Fruit fly (Drosophila melanogaster): Measurements from ENCODE around the gene ND-75.

The ND-75 gene

dm6 chrX:8271363-8272061 lies 20.0 kb upstream of the ND-75 start, which contains the start of gene Corp:
TSS of gene Corp (minus strand) at chrX:8271409.
- peak; percentile 41 for TF ChIP-seq rgr (GFP tag; optimal IDR thresholded peaks at IDR 0.05)
- no peak for TF ChIP-seq Myc (optimal IDR thresholded peaks at IDR 0.05)
- no peak for TF ChIP-seq pan (optimal IDR thresholded peaks at IDR 0.05)
- no peak for TF ChIP-seq Dfd (GFP tag; optimal IDR thresholded peaks at IDR 0.05)
- no peak for TF ChIP-seq br (GFP tag; optimal IDR thresholded peaks at IDR 0.05)
- TF ChIP-seq N (GFP tag; optimal IDR thresholded peaks at IDR 0.05), result no peak
- no peak for TF ChIP-seq OdsH (GFP tag; optimal IDR thresholded peaks at IDR 0.05)
- no peak for TF ChIP-seq Abd-B (GFP tag; optimal IDR thresholded peaks at IDR 0.05)
- no peak for TF ChIP-seq Jra (GFP tag; optimal IDR thresholded peaks at IDR 0.05)
- TF ChIP-seq Vsx2 (GFP tag; optimal IDR thresholded peaks at IDR 0.05; ENCODE audit: partially characterized antibody), result no peak
- TF ChIP-seq CG32264 (GFP tag; optimal IDR thresholded peaks at IDR 0.05), result no peak
- TF ChIP-seq CrebA (GFP tag; optimal IDR thresholded peaks at IDR 0.05; ENCODE audit: borderline replicate concordance), result no peak
- no peak for TF ChIP-seq dsf (GFP tag; optimal IDR thresholded peaks at IDR 0.05; ENCODE audit: borderline replicate concordance)
- no peak for TF ChIP-seq Rel (GFP tag; optimal IDR thresholded peaks at IDR 0.05)
- TF ChIP-seq Rel (tag; optimal IDR thresholded peaks at IDR 0.05), result no peak
- no peak for TF ChIP-seq woc (GFP tag; optimal IDR thresholded peaks at IDR 0.05)
- no peak for TF ChIP-seq Hr78 (GFP tag; optimal IDR thresholded peaks at IDR 0.05)
- TF ChIP-seq psq (GFP tag; optimal IDR thresholded peaks at IDR 0.05), result peak; percentile 19
- TF ChIP-seq jim (GFP tag; optimal IDR thresholded peaks at IDR 0.05), result no peak
- no peak for TF ChIP-seq tai (GFP tag; optimal IDR thresholded peaks at IDR 0.05)
- no peak for TF ChIP-seq Hnf4 (GFP tag; optimal IDR thresholded peaks at IDR 0.05)
- TF ChIP-seq Hr83 (GFP tag; optimal IDR thresholded peaks at IDR 0.05; ENCODE audit: poor library complexity, severe bottlenecking), result no peak
- TF ChIP-seq sv (GFP tag; optimal IDR thresholded peaks at IDR 0.05), result no peak
- no peak for TF ChIP-seq ey (GFP tag; optimal IDR thresholded peaks at IDR 0.05)
- TF ChIP-seq dl (GFP tag; optimal IDR thresholded peaks at IDR 0.05; ENCODE audit: insufficient read depth in 1 of 2, partially characterized antibody in 2 of 2), result no peak
- no peak for TF ChIP-seq Mio (GFP tag; optimal IDR thresholded peaks at IDR 0.05)
- TF ChIP-seq lola (GFP tag; optimal IDR thresholded peaks at IDR 0.05), result no peak
- peak in 1 of 2 experiments; percentile 8 for TF ChIP-seq foxo (GFP tag; optimal IDR thresholded peaks at IDR 0.05)
- no peak for TF ChIP-seq sage (GFP tag; optimal IDR thresholded peaks at IDR 0.05)
- peak; percentile 2 for TF ChIP-seq Dif (GFP tag; optimal IDR thresholded peaks at IDR 0.05; ENCODE audit: partially characterized antibody)
- TF ChIP-seq usp (GFP tag; optimal IDR thresholded peaks at IDR 0.05), result no peak
- peak; percentile 51 for TF ChIP-seq HLH106 (tag; optimal IDR thresholded peaks at IDR 0.05)
- TF ChIP-seq brk (GFP tag; optimal IDR thresholded peaks at IDR 0.05), result no peak
- TF ChIP-seq Sp1 (GFP tag; optimal IDR thresholded peaks at IDR 0.05), result peak; percentile 16
- peak; percentile 32 for TF ChIP-seq h (GFP tag; optimal IDR thresholded peaks at IDR 0.05)
- TF ChIP-seq CG9705 (GFP tag; optimal IDR thresholded peaks at IDR 0.05), result no peak
- TF ChIP-seq dmrt93B (GFP tag; optimal IDR thresholded peaks at IDR 0.05), result no peak

DNA sequence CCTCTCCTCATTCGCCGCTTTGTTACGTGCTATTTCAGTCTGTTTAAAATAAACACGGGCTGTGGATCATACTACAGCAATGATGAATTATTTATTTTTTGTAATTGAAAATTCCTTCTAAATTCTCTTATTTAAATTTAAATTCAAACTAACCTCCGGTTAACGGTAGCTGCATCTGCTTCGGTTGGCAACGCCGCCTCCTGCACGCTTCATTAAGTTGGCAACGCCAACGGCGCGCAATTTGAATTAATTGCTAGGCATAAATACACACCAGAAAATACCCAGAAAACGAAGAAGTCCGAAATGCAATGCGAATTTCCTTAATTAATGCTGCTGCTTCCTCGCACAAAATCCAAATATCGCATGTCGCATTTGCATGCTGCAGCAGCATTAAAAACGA lies 13.8 kb upstream of the ND-75 start:
- TF ChIP-seq Hr83 (GFP tag; optimal IDR thresholded peaks at IDR 0.05; ENCODE audit: poor library complexity, severe bottlenecking) (no peak), Myc (optimal IDR thresholded peaks at IDR 0.05) (peak; percentile 10)

DNA sequence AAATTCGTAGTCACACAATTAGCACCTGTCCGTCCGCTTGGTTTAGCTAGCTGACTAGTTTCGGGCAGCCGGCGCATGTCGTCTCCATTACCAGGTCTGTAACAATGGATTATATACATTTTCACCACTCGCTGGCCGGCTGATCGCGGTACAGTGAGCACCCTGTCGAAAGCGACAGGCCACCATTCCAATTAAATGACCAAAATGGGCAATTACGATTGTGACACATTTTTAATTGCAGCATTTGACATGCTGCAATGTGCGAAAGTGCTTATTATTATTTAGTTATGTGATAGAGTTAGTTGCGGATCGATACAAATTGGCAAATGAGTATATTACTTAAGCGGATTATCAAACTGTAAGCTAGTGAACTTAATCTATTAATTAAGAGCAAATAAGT lies 11.7 kb upstream of the ND-75 start:
- TF ChIP-seq br (GFP tag; optimal IDR thresholded peaks at IDR 0.05) (no peak), foxo (GFP tag; optimal IDR thresholded peaks at IDR 0.05) (peak in 1 of 2 experiments; percentile 10)

DNA sequence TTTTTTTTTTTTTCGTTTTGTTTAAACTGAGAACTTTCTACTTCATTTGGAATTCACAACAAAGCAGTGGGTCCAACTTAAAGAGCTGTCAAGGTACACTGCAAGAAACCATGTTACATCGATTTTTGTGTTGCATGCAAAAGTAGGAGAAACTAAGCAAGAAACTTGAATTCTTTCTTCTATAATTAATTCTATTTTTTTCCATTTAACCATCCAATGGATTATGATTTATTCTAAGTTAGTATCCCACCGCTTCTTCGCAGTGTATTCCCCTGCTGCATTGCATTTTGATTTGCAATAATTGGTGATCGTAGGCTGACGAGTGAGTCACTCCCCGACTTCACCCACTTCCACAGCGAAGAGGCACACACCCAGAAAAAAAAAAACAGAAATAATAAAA lies 8.4 kb upstream of the ND-75 start:
- TF ChIP-seq h (GFP tag; optimal IDR thresholded peaks at IDR 0.05), result peak; percentile 3
- TF ChIP-seq br (GFP tag; optimal IDR thresholded peaks at IDR 0.05), result no peak

Measured in whole organism, wandering third instar larva.